Fruit fly (Drosophila melanogaster): ENCODE results near the gene CG31224.

DNA sequence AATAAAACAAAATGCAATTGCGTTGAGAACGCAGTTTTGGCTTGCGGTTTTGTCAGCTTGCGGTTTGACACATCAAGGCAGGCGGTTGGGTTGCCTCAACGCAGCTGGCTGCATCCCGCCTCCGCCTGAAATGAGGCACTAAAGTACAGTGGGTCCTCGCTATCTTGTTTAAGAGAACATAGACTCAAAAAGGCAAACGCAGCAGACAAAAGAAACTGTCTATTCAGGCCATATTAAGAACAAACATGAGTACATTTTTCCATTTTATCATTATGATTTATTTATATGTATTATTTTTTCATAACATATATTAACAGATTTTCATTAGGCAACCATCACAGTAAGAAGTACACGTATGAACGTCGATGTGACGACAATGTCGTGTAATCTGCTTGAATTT is 19.4 kb downstream of the CG31224 start:
- TF ChIP-seq CG32121 (GFP tag; IDR thresholded peaks at IDR 0.05): peak; percentile 59
- no peak for TF ChIP-seq EcR (GFP tag; optimal IDR thresholded peaks at IDR 0.05)
- peak; percentile 30 for TF ChIP-seq CG8159 (tag; optimal IDR thresholded peaks at IDR 0.05)
- TF ChIP-seq Snoo (tag; optimal IDR thresholded peaks at IDR 0.05): no peak
- TF ChIP-seq CG12605 (GFP tag; IDR thresholded peaks at IDR 0.05): peak; percentile 27; the same call in 1 of the 2 replicates
- no peak for TF ChIP-seq CG15710 (tag; optimal IDR thresholded peaks at IDR 0.05)
- TF ChIP-seq rn (GFP tag; IDR thresholded peaks at IDR 0.05): no peak
